Fruit fly (Drosophila melanogaster): Measurements from ENCODE around the gene CG32473.

CG32473 gene

DNA sequence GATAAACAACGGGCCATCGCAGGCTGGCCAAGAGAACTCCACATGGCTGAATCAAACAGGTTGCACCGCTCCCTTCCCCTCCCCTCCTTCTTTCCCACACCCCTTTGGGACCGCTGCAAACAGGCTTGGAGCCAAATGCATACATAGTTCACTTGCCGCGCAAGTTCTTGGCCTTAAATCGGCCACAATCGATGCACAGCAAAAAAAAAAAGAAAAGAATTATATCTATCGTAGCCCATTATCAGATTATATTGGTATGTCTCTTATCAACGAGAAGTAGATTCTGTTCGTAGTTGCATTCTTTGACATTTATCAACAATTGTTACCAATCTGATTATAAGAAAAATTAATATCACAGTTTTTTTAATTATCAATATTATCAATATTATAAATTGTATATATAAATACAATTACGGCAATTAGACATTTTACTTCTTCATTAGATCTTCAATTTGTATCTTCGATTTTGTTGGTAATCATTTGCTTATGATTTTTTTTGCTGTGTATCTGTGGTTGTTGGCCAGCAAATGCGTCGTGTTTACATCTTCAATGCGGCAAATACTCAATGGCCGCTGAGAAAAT lies 3.0 kb downstream of the CG32473 start (continued):
- TF ChIP-seq dpn (GFP tag; optimal IDR thresholded peaks at IDR 0.05) (peak in 1 of 2 experiments; percentile 36), CG32532 (GFP tag; IDR thresholded peaks at IDR 0.05) (no peak), Camta (GFP tag; optimal IDR thresholded peaks at IDR 0.05) (no peak), Dip3 (GFP tag; optimal IDR thresholded peaks at IDR 0.05) (no peak), CG6654 (GFP tag; optimal IDR thresholded peaks at IDR 0.05) (peak; percentile 35), B-H1 (GFP tag; IDR thresholded peaks at IDR 0.05) (no peak), CG6683 (GFP tag; optimal IDR thresholded peaks at IDR 0.05) (no peak), CG32767 (GFP tag; IDR thresholded peaks at IDR 0.05) (peak; percentile 13; the same call in 1 of the 2 replicates), Hand (GFP tag; optimal IDR thresholded peaks at IDR 0.05) (no peak), gcm (GFP tag; optimal IDR thresholded peaks at IDR 0.05) (no peak), CG6175 (GFP tag; IDR thresholded peaks at IDR 0.05) (no peak), D19A (tag; optimal IDR thresholded peaks at IDR 0.05) (peak; percentile 62), Lpt (GFP tag; optimal IDR thresholded peaks at IDR 0.05) (no peak), HLH3B (GFP tag; IDR thresholded peaks at IDR 0.05) (no peak), CG10321 (GFP tag; IDR thresholded peaks at IDR 0.05) (no peak), z (GFP tag; IDR thresholded peaks at IDR 0.05) (no peak), NFAT (GFP tag; IDR thresholded peaks at IDR 0.05) (no peak), ash1 (GFP tag; optimal IDR thresholded peaks at IDR 0.05) (no peak), CG13894 (tag; optimal IDR thresholded peaks at IDR 0.05) (no peak), Ets65A (GFP tag) (no peak), CG16863 (GFP tag; optimal IDR thresholded peaks at IDR 0.05) (no peak), CG11696 (GFP tag; IDR thresholded peaks at IDR 0.05) (no peak), Trl (optimal IDR thresholded peaks at IDR 0.05) (no peak), Trl (GFP tag; optimal IDR thresholded peaks at IDR 0.05) (no peak), CG12942 (GFP tag; optimal IDR thresholded peaks at IDR 0.05) (no peak), tap (tag; optimal IDR thresholded peaks at IDR 0.05) (peak; percentile 27), en (GFP tag; optimal IDR thresholded peaks at IDR 0.05) (no peak), gfzf (GFP tag; optimal IDR thresholded peaks at IDR 0.05) (no peak), Eip74EF (GFP tag; optimal IDR thresholded peaks at IDR 0.05) (peak in 1 of 2 experiments; percentile 45), toy (GFP tag; IDR thresholded peaks at IDR 0.05) (no peak), slp2 (GFP tag; optimal IDR thresholded peaks at IDR 0.05) (no peak), pb (GFP tag; optimal IDR thresholded peaks at IDR 0.05) (no peak), Doc3 (GFP tag; IDR thresholded peaks at IDR 0.05; ENCODE audit: partially characterized antibody) (no peak), CG18011 (GFP tag; optimal IDR thresholded peaks at IDR 0.05) (no peak), Max (GFP tag; optimal IDR thresholded peaks at IDR 0.05) (no peak), CG9727 (GFP tag; optimal IDR thresholded peaks at IDR 0.05) (peak; percentile 57), wdn (GFP tag; IDR thresholded peaks at IDR 0.05) (no peak), Blimp-1 (GFP tag; optimal IDR thresholded peaks at IDR 0.05) (no peak), hkb (optimal IDR thresholded peaks at IDR 0.05) (no peak), hkb (GFP tag; IDR thresholded peaks at IDR 0.05) (0 out of 2 replicates have a peak, but pooled peaks have one; percentile 8), sens (GFP tag) (peak; percentile 83), Dad (GFP tag; optimal IDR thresholded peaks at IDR 0.05) (no peak), CG13123 (GFP tag; optimal IDR thresholded peaks at IDR 0.05) (no peak), odd (GFP tag; optimal IDR thresholded peaks at IDR 0.05) (no peak), fu2 (GFP tag; optimal IDR thresholded peaks at IDR 0.05) (no peak), gcm2 (GFP tag; optimal IDR thresholded peaks at IDR 0.05) (no peak), Hmx (GFP tag; optimal IDR thresholded peaks at IDR 0.05) (no peak), CG11456 (GFP tag; IDR thresholded peaks at IDR 0.05) (0 out of 3 replicates have a peak, but pooled peaks have one; percentile 58), CG11560 (tag; IDR thresholded peaks at IDR 0.05) (no peak), Xbp1 (GFP tag; optimal IDR thresholded peaks at IDR 0.05) (peak; percentile 45), esg (GFP tag; conservative IDR thresholded peaks at IDR 0.05) (no peak), Ets97D (GFP tag; optimal IDR thresholded peaks at IDR 0.05) (no peak), CG4360 (GFP tag; IDR thresholded peaks at IDR 0.05) (no peak)
